Worm (Caenorhabditis elegans): Measurements from ENCODE around the gene T16G1.7.

Gene T16G1.7

DNA sequence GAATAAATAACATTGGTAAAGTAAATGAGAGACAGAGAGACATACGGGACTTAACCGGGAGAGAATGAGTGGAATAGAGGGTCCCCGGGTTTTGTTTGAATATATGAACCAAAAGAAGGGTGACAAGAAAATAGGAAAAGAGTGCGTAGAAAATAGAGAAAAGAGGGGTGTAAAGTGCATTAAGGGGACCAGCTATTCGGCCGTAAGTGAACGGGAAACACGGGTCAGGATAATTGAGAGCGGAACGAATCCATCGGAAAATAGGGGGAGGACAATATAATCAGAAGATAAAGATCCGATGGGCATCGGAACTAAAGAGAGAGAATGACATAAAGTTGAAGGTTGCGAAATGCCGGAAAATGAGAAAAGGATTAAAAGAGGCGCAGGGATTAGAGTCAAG is 37.6 kb downstream of the T16G1.7 start:
- TF ChIP-seq fos-1 (tag; optimal IDR thresholded peaks at IDR 0.05) (no peak), nhr-28 (tag; optimal IDR thresholded peaks at IDR 0.05) (no peak), lsy-2 (tag; optimal IDR thresholded peaks at IDR 0.05) (no peak), mdl-1 (tag; optimal IDR thresholded peaks at IDR 0.05) (no peak), mab-9 (GFP tag; IDR thresholded peaks at IDR 0.05) (no peak), isw-1 (GFP tag; IDR thresholded peaks at IDR 0.05) (no peak), xbp-1 (tag; optimal IDR thresholded peaks at IDR 0.05) (no peak), ceh-88 (GFP tag; IDR thresholded peaks at IDR 0.05) (no peak), pag-3 (tag; optimal IDR thresholded peaks at IDR 0.05; ENCODE audit: borderline replicate concordance, insufficient read depth) (no peak), hpl-2 (GFP tag; optimal IDR thresholded peaks at IDR 0.05) (no peak), nhr-19 (GFP tag; conservative IDR thresholded peaks at IDR 0.05) (no peak), unc-30 (tag; optimal IDR thresholded peaks at IDR 0.05) (no peak)

DNA sequence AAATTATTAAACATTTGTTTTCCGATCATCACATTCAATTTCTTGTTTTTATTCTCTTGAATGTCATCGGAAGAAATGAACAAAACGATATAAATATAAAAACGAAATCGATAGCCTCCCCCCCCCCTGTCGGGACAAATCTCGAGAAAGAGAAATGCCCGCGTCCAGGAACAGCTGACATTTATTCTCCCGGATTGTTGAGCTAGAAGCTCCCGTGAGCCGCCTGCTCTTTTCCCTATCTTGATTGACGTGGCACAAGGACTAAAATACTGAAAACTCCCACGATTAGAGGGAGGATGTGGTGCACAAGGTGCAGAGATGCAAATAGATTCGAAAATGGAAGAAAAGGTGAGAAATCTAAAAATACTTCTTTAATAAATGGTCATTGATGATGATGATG is 38.1 kb downstream of the T16G1.7 start:
- peak; percentile 20 for TF ChIP-seq dsc-1 (tag; optimal IDR thresholded peaks at IDR 0.05)
- TF ChIP-seq lin-14 (GFP tag; optimal IDR thresholded peaks at IDR 0.05), result peak; percentile 9
- TF ChIP-seq C04F5.9 (tag; optimal IDR thresholded peaks at IDR 0.05), result no peak
- peak; percentile 55 for TF ChIP-seq rnt-1 (tag; optimal IDR thresholded peaks at IDR 0.05)
- TF ChIP-seq nhr-71 (tag; optimal IDR thresholded peaks at IDR 0.05), result peak; percentile 24

ce11 chrV:12895772-12896171 is 39.1 kb downstream of the T16G1.7 start, which contains the start of gene ttbk-7:
Gene ttbk-7 (minus strand): TSS chrV:12895872.
- TF ChIP-seq irx-1 (tag; optimal IDR thresholded peaks at IDR 0.05), result no peak
- no peak for TF ChIP-seq lin-13 (GFP tag; optimal IDR thresholded peaks at IDR 0.05)
- peak; percentile 57 for TF ChIP-seq dsc-1 (tag; optimal IDR thresholded peaks at IDR 0.05)

DNA sequence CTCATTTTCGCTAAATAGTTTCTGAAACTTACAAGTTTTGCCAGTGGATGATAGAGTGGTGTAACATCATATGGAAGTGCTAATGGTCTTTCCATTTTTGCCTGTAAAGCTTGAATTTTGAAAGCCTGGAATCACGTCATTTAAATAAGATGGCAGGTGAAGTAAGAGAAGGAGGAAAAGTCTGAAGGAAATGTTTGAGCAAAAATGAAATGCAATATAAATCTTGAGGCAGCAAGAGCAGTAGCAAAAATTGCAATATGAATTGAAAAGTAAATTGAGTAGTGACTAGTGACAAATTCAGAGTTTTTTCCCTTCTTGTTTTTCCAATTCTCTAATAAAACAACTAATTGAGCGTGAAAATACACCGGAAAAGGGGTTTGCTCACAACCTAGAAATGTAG is 49.1 kb downstream of the T16G1.7 start, which contains the start of gene glb-24:
Gene glb-24 (minus strand): TSS at position 101 of the 400 bp plus-strand sequence.
- TF ChIP-seq nhr-76 (tag; optimal IDR thresholded peaks at IDR 0.05), result no peak
- no peak for TF ChIP-seq rnt-1 (tag; optimal IDR thresholded peaks at IDR 0.05)
- no peak for TF ChIP-seq hlh-4 (tag; optimal IDR thresholded peaks at IDR 0.05)
- TF ChIP-seq snpc-4 (tag; optimal IDR thresholded peaks at IDR 0.05), result no peak
- no peak for TF ChIP-seq ceh-88 (GFP tag; IDR thresholded peaks at IDR 0.05)
- TF ChIP-seq ztf-11 (tag; optimal IDR thresholded peaks at IDR 0.05), result no peak
